Worm (Caenorhabditis elegans) whole organism, mixed stage, embryonic: Measurements from ENCODE around the gene sta-2.

Experiments
- elt-1 ChIP-seq: sonication (generic microtip); optimal IDR thresholded peaks from 2 replicates; lab custom pipeline; 2017; ENCODE audit warnings: missing genetic modification characterization, mild to moderate bottlenecking, missing compliant biosample characterization, antibody characterized with exemption, moderate library complexity, borderline replicate concordance; ENCODE audit not compliant: insufficient read depth
- elt-3 ChIP-seq: fragments of 150-350 bp; optimal IDR thresholded peaks from 2 replicates; lab custom pipeline; 2014; ENCODE audit warnings: missing biosample characterization, missing genetic modification characterization
- lin-13 ChIP-seq: fragments of 150-350 bp; optimal IDR thresholded peaks from 2 replicates; lab custom pipeline; 2014; ENCODE audit warnings: missing biosample characterization, missing genetic modification characterization
- lsy-2 ChIP-seq: fragments of 150-350 bp; optimal IDR thresholded peaks from 2 replicates; lab custom pipeline; 2014; ENCODE audit warnings: missing biosample characterization, missing genetic modification characterization
- nhr-12 ChIP-seq: fragments of 150-350 bp; optimal IDR thresholded peaks from 2 replicates; lab custom pipeline; 2014; ENCODE audit warnings: missing biosample characterization, missing genetic modification characterization
- nhr-237 ChIP-seq: fragments of 150-350 bp; optimal IDR thresholded peaks from 2 replicates; lab custom pipeline; 2014; ENCODE audit warnings: missing biosample characterization, missing genetic modification characterization
- pha-4 ChIP-seq: fragments of 150-350 bp; optimal IDR thresholded peaks from 2 replicates; lab custom pipeline; 2018; ENCODE audit warnings: missing biosample characterization, missing genetic modification reagents, missing genetic modification characterization
- unc-39 ChIP-seq: fragments of 150-350 bp; optimal IDR thresholded peaks from 2 replicates; lab custom pipeline; 2014; ENCODE audit warnings: missing biosample characterization, missing genetic modification characterization
- unc-62 ChIP-seq: fragments of 150-350 bp; optimal IDR thresholded peaks from 2 replicates; lab custom pipeline; 2014; ENCODE audit warnings: missing biosample characterization, missing genetic modification reagents, missing genetic modification characterization
- ztf-11 ChIP-seq: fragments of 150-350 bp; optimal IDR thresholded peaks from 2 replicates; lab custom pipeline; 2014; ENCODE audit warnings: missing biosample characterization, missing genetic modification characterization

- TF ChIP-seq nhr-237 (tag; lab: Kevin White, UChicago) (no peak), nhr-12 (tag; lab: Kevin White, UChicago) (no peak), ztf-11 (tag; lab: Kevin White, UChicago) (no peak), unc-39 (tag; lab: Kevin White, UChicago) (no peak), pha-4 (tag; lab: Kevin White, UChicago) (no peak), unc-62 (GFP tag; lab: Kevin White, UChicago) (no peak), elt-3 (tag; lab: Kevin White, UChicago) (no peak), lsy-2 (no peak), lin-13 (tag; lab: Kevin White, UChicago) (no peak), elt-1 (tag; lab: Kevin White, UChicago) (no peak)
Observed at ce11 chrV:9771311-9771710, 30.3 kb downstream of the sta-2 start.
